Worm (Caenorhabditis elegans): ENCODE data around the gene tex-2.

Gene tex-2

ce11 chrII:5907482-5907881 is 34.1 kb upstream of the tex-2 start, which contains the start of gene vps-35 (continued):
- TF ChIP-seq nhr-76 (tag; optimal IDR thresholded peaks at IDR 0.05) (no peak), ceh-32 (tag; optimal IDR thresholded peaks at IDR 0.05; ENCODE audit: poor library complexity) (no peak), saeg-2 (GFP tag; IDR thresholded peaks at IDR 0.05) (no peak), mdl-1 (tag; optimal IDR thresholded peaks at IDR 0.05) (no peak), lir-3 (tag; optimal IDR thresholded peaks at IDR 0.05) (no peak), snpc-1.2 (GFP tag; IDR thresholded peaks at IDR 0.05) (no peak), T20F7.1 (GFP tag; optimal IDR thresholded peaks at IDR 0.05) (peak; percentile 64), nhr-25 (tag; optimal IDR thresholded peaks at IDR 0.05; ENCODE audit: borderline replicate concordance, insufficient read depth) (no peak), ceh-20 (GFP tag; IDR thresholded peaks at IDR 0.05) (no peak), set-16 (GFP tag; IDR thresholded peaks at IDR 0.05) (no peak), T26A8.4 (GFP tag; IDR thresholded peaks at IDR 0.05) (no peak), zag-1 (tag; optimal IDR thresholded peaks at IDR 0.05) (no peak), unc-62 (GFP tag; optimal IDR thresholded peaks at IDR 0.05 in 1 of 2) (peak in 1 of 2 experiments; percentile 52), unc-62 (tag; optimal IDR thresholded peaks at IDR 0.05) (no peak), D1046.2 (GFP tag; IDR thresholded peaks at IDR 0.05) (no peak), zip-2 (tag; optimal IDR thresholded peaks at IDR 0.05) (no peak), zfp-2 (tag; optimal IDR thresholded peaks at IDR 0.05) (no peak), R02D3.7 (tag; optimal IDR thresholded peaks at IDR 0.05) (no peak), dmd-9 (GFP tag; IDR thresholded peaks at IDR 0.05) (no peak), nhr-41 (GFP tag; IDR thresholded peaks at IDR 0.05) (no peak), F49E8.2 (tag; optimal IDR thresholded peaks at IDR 0.05; ENCODE audit: borderline replicate concordance) (no peak), spr-3 (GFP tag; optimal IDR thresholded peaks at IDR 0.05) (no peak), F10B5.3 (tag; optimal IDR thresholded peaks at IDR 0.05) (no peak), Y48G9A.11 (GFP tag; IDR thresholded peaks at IDR 0.05) (no peak), dmd-8 (GFP tag; IDR thresholded peaks at IDR 0.05) (no peak), hlh-30 (tag; optimal IDR thresholded peaks at IDR 0.05; ENCODE audit: insufficient read depth) (peak; percentile 44), ztf-11 (tag; optimal IDR thresholded peaks at IDR 0.05) (no peak), hmg-1.1 (GFP tag; IDR thresholded peaks at IDR 0.05) (0 out of 2 replicates have a peak, but pooled peaks have one; percentile 35), Y5F2A.4 (GFP tag; optimal IDR thresholded peaks at IDR 0.05) (no peak), zip-11 (GFP tag; IDR thresholded peaks at IDR 0.05) (no peak), lin-29 (GFP tag; IDR thresholded peaks at IDR 0.05) (no peak), nhr-111 (GFP tag; optimal IDR thresholded peaks at IDR 0.05) (no peak), nhr-48 (tag; optimal IDR thresholded peaks at IDR 0.05) (no peak), vab-7 (GFP tag; IDR thresholded peaks at IDR 0.05) (no peak), madf-5 (GFP tag; IDR thresholded peaks at IDR 0.05) (no peak), ZK337.2 (GFP tag; IDR thresholded peaks at IDR 0.05) (no peak), spr-1 (tag; optimal IDR thresholded peaks at IDR 0.05) (no peak), fos-1 (tag; optimal IDR thresholded peaks at IDR 0.05) (no peak), unc-130 (GFP tag; optimal IDR thresholded peaks at IDR 0.05) (no peak), rbr-2 (tag; optimal IDR thresholded peaks at IDR 0.05) (no peak), attf-4 (tag; optimal IDR thresholded peaks at IDR 0.05) (no peak), ztf-7 (tag; optimal IDR thresholded peaks at IDR 0.05) (no peak), skn-1 (tag; optimal IDR thresholded peaks at IDR 0.05) (no peak), mdt-29 (GFP tag; IDR thresholded peaks at IDR 0.05) (no peak), ceh-44 (GFP tag; IDR thresholded peaks at IDR 0.05) (no peak), sdz-12 (GFP tag; optimal IDR thresholded peaks at IDR 0.05) (no peak), pqm-1 (tag; optimal IDR thresholded peaks at IDR 0.05) (peak; percentile 58), egl-43 (GFP tag; IDR thresholded peaks at IDR 0.05) (no peak)

Data from whole organism, L4 larva.